Fruit fly (Drosophila melanogaster) Kc167 (cell line): ENCODE results near the gene Pex5.

Experiments
- Myc ChIP-seq: fragments of >200 bp; optimal IDR thresholded peaks from 2 replicates; lab custom pipeline; 2017; ENCODE audit warnings: missing external identifiers
- Sin3A ChIP-seq: fragments of >200 bp; optimal IDR thresholded peaks from 2 replicates; lab custom pipeline; 2018; ENCODE audit warnings: missing external identifiers
- h ChIP-seq: fragments of >200 bp; optimal IDR thresholded peaks from 3 replicates; lab custom pipeline; 2018; ENCODE audit warnings: missing external identifiers
- insv ChIP-seq: fragments of >200 bp; optimal IDR thresholded peaks from 3 replicates; lab custom pipeline; 2018; ENCODE audit warnings: missing external identifiers
- psq ChIP-seq: fragments of >200 bp; optimal IDR thresholded peaks from 2 replicates; lab custom pipeline; 2017; ENCODE audit warnings: missing external identifiers
- ttk ChIP-seq: sonication (Bioruptor generic); optimal IDR thresholded peaks from 2 replicates; lab custom pipeline; 2017; ENCODE audit warnings: missing external identifiers

The Pex5 gene

DNA sequence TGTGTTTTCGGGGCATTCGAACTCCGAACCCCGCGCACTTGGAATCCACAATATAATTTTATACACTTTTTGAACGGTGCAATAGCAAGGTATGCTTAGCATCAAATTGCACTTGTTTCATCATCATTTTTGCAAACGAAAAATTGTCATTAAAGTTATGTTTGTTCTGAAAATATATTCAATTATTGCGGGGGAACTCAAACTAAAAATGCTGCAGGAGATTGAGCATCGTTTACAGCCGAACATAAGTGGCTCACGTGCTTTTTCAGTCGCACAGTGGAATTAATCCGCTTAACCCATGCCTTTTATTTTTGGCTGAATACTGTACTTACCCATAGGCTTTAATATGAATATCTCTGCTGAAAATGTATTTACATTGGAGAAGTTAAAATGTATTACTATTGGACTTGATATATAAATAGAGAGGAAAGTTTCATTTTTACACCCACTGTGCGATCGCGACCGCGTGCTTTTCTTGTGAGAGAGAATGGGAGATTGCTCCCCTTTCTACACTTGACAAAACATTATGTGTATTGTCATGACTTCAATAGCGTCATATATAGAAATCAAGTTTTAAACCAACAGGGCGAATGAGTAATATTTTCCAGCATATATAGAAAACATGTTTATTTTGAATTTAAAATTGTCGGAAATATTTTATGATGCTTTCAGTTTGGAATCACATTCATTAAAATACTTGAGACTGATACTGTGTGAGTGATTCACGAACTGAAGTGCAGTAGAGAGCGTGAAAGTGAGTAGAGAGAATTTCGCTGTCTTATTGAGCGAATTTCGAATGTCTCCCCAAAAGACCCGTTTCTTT lies 38.3 kb downstream of the Pex5 start:
- TF ChIP-seq h (no peak), Myc (lab: Kevin White, UChicago) (no peak), ttk (lab: Kevin White, UChicago) (no peak), psq (lab: Kevin White, UChicago) (no peak), Sin3A (lab: Kevin White, UChicago) (no peak), insv (no peak)

dm6 chrX:1828097-1828496 lies 40.8 kb downstream of the Pex5 start:
- TF ChIP-seq Myc (lab: Kevin White, UChicago) (no peak), ttk (lab: Kevin White, UChicago) (no peak), Sin3A (lab: Kevin White, UChicago) (no peak), insv (no peak), psq (lab: Kevin White, UChicago) (no peak), h (no peak)

DNA sequence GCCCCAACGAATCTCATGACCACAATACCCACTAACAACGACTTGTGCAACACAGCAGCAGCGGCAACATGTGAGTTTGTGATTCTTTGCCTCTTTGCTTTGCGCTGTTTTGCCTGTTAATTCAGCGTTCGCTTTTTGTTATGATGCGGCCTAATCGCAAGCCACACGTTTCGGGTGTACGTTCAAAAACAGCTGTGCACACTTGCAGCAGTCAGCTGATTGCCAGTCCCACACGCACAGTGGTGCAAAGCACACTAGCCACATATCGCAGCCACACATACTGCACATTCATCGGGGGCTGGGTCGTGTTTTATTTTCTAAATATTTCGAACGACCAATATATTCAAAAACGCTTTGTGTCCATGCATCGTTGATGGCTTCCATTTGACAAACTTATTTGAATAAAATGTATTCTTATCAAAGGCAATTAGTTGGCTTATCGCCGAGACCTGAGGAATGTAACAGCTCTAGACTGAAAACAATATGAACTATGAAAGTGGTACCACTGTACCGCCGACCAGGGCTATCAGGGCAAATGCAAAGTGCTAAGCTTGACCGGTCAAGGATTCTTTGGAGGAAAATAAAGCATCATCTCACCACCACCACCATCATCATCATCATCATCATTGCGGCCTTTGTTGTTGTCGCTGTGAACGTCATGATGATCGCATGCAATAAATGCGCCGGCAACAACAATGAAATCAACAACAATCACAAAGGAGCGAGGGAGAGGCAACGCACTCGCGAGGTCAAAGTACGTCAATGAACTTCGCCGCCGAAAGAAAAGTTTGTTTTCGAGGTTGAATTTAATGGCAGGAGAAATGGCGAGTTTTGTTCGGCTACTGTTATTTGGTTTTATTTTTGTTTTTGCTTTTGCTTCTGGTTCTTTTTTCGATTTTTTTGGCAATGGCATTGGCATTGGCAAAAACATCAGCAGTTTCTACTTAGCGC lies 42.7 kb downstream of the Pex5 start:
- TF ChIP-seq Sin3A (lab: Kevin White, UChicago): no peak
- no peak for TF ChIP-seq h
- TF ChIP-seq psq (lab: Kevin White, UChicago): no peak
- no peak for TF ChIP-seq insv
- TF ChIP-seq ttk (lab: Kevin White, UChicago): no peak

dm6 chrX:1824610-1824948 lies 44.3 kb downstream of the Pex5 start:
- TF ChIP-seq Myc (lab: Kevin White, UChicago) (no peak), h (no peak), Sin3A (lab: Kevin White, UChicago) (no peak), ttk (lab: Kevin White, UChicago) (no peak), insv (no peak), psq (lab: Kevin White, UChicago) (no peak)

dm6 chrX:1823883-1824609 lies 44.8 kb downstream of the Pex5 start:
- TF ChIP-seq insv (no peak), psq (lab: Kevin White, UChicago) (no peak), ttk (lab: Kevin White, UChicago) (no peak), Myc (lab: Kevin White, UChicago) (no peak), Sin3A (lab: Kevin White, UChicago) (no peak), h (no peak)

DNA sequence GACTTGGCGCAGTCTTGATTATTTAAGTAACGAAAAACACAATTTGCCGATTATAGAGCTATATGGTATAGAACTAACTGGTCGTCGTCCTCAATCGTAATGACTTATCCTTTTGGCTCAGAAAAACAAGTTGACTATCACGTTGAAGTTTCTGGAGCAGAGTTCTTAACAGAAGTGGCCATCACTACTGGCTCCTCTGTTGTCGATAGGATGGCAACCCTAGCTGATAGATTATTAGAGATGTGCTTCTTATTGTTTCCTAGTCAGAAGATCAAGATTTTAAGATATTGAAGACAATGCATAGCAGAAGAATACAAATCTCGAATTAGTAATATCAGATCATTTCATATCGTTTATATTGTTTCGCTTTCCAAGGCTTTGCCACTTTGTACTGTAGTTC lies 46.6 kb downstream of the Pex5 start, which contains the start of gene CG14811:
Gene CG14811 (minus strand): TSS at position 101 of the 400 bp plus-strand sequence.
- TF ChIP-seq ttk (lab: Kevin White, UChicago) (no peak), insv (no peak), Myc (lab: Kevin White, UChicago) (no peak), Sin3A (lab: Kevin White, UChicago) (no peak), psq (lab: Kevin White, UChicago) (no peak), h (no peak)

- TF ChIP-seq h (no peak), insv (no peak), ttk (lab: Kevin White, UChicago) (no peak), Sin3A (lab: Kevin White, UChicago) (no peak), Myc (lab: Kevin White, UChicago) (no peak), psq (lab: Kevin White, UChicago) (no peak)
These were observed 47.8 kb downstream of the Pex5 start for dm6 chrX:1821039-1821438.

- TF ChIP-seq Myc (lab: Kevin White, UChicago) (no peak), ttk (lab: Kevin White, UChicago) (no peak), insv (no peak), h (no peak), psq (lab: Kevin White, UChicago) (no peak), Sin3A (lab: Kevin White, UChicago) (no peak)
These were observed 48.6 kb downstream of the Pex5 start, which contains the start of gene CG14810 for dm6 chrX:1820241-1820640. Gene CG14810, minus strand, starts transcription at chrX:1820341.

dm6 chrX:1819026-1819425 lies 49.8 kb downstream of the Pex5 start:
- TF ChIP-seq ttk (lab: Kevin White, UChicago) (no peak), psq (lab: Kevin White, UChicago) (no peak), h (no peak), Sin3A (lab: Kevin White, UChicago) (no peak), Myc (lab: Kevin White, UChicago) (no peak), insv (no peak)
